Fruit fly (Drosophila melanogaster): ENCODE results near the gene mRpS7.

Gene mRpS7

DNA sequence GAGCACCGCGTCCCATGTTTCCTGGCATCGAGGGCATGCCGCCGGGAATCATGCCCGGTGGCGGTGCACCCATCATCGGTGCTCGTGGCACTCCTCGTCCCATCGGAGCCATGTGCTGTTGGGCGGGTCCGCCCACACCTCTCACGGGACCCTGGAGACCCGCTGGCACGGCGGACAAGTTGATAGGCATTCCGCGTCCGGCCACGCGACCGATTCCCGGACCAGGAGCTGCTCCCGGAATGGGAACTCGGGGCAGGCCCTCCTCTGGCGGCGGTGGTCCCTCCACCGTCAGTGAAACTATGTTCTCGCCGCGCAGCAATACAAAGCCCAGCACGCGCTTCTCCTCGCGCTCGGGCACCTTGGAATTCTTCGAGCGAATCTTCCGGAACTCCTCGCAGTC is 39.1 kb downstream of the mRpS7 start:
- TF ChIP-seq Eip93F (GFP tag; optimal IDR thresholded peaks at IDR 0.05) (no peak), CG32006 (GFP tag; optimal IDR thresholded peaks at IDR 0.05) (no peak), CG11762 (GFP tag; optimal IDR thresholded peaks at IDR 0.05; ENCODE audit: insufficient read depth) (no peak), fkh (GFP tag; optimal IDR thresholded peaks at IDR 0.05) (no peak), CG10631 (GFP tag; optimal IDR thresholded peaks at IDR 0.05) (no peak), Blimp-1 (GFP tag; optimal IDR thresholded peaks at IDR 0.05) (no peak), Ets96B (tag; optimal IDR thresholded peaks at IDR 0.05) (no peak), lz (GFP tag; optimal IDR thresholded peaks at IDR 0.05) (no peak), CG9139 (GFP tag; optimal IDR thresholded peaks at IDR 0.05) (no peak), vri (GFP tag; optimal IDR thresholded peaks at IDR 0.05) (no peak), CG11294 (GFP tag; IDR thresholded peaks at IDR 0.05) (no peak), CG31627 (GFP tag; optimal IDR thresholded peaks at IDR 0.05) (no peak), dsx (GFP tag; optimal IDR thresholded peaks at IDR 0.05; ENCODE audit: poor library complexity, severe bottlenecking) (no peak), CG34406 (GFP tag; optimal IDR thresholded peaks at IDR 0.05) (no peak), esn (GFP tag; optimal IDR thresholded peaks at IDR 0.05) (no peak), CG8319 (GFP tag; optimal IDR thresholded peaks at IDR 0.05) (no peak)

DNA sequence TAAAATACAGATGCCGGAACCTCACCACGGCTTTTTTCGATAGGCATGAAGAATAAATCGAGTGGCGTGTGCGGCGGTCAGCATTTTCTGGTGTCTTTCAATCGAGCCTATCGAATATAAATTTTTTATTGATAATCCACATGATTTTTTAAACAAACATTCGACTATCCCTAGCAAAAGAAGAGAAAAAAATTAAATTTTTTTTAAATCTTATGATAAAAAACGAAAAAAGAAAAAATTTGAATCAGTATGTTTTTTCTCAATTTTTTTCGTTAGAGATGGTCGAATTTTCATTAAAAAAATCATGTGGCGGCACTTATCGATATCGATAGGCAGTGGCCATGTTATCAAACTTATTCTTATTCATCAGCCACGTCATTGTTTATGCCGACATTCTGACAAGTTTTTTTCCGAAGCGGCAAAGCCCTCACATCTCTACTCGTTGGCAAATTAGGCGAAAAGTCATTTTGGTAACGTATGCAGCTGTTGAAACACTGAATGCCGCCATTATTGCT is 40.1 kb downstream of the mRpS7 start, which contains the start of the genes SmB and KdelR:
TSS of gene SmB (minus strand) at position 94 of the 515 bp plus-strand sequence.
TSS of gene KdelR (plus strand) at position 354 of the 515 bp plus-strand sequence.
- TF ChIP-seq lz (GFP tag; optimal IDR thresholded peaks at IDR 0.05) (peak; percentile 34), CG6276 (GFP tag; optimal IDR thresholded peaks at IDR 0.05) (no peak), Eip78C (GFP tag) (peak; percentile 26), CG3032 (tag; optimal IDR thresholded peaks at IDR 0.05) (peak; percentile 13), esn (GFP tag; optimal IDR thresholded peaks at IDR 0.05) (peak; percentile 49), CG1621 (tag; optimal IDR thresholded peaks at IDR 0.05) (peak; percentile 39), fkh (GFP tag; optimal IDR thresholded peaks at IDR 0.05) (peak; percentile 81), Gug (GFP tag; IDR thresholded peaks at IDR 0.05) (no peak)

DNA sequence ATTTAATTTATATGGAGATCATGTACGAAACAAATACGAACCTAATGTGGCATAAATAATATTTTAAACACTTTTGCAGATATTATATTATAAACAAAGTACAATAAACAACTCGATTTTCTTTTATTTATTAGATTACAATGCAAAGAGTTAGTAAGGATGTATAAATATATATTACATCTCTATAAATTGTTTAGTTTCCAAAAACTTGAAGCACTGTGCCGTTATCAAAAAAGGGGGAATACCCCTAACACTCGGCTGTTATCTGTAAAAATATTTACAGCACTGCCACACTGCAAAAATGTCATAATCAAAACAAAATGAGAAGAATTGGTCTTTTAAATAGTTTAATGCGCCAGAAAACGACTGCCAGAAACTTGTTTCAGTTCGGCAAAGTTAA is 42.1 kb downstream of the mRpS7 start, which contains the start of gene CG5188:
TSS of gene CG5188 (plus strand) at position 302 of the 400 bp plus-strand sequence.
- TF ChIP-seq Sox15 (GFP tag; optimal IDR thresholded peaks at IDR 0.05), result peak; percentile 7
- TF ChIP-seq Eip78C (GFP tag), result peak; percentile 82
- TF ChIP-seq esn (GFP tag; optimal IDR thresholded peaks at IDR 0.05), result peak; percentile 64
- TF ChIP-seq cyc (GFP tag; optimal IDR thresholded peaks at IDR 0.05), result peak; percentile 23
- 0 out of 2 replicates have a peak, but pooled peaks have one; percentile 9 for TF ChIP-seq Gug (GFP tag; IDR thresholded peaks at IDR 0.05)
- no peak for TF ChIP-seq svp (GFP tag)
- peak; percentile 35 for TF ChIP-seq CG11762 (GFP tag; optimal IDR thresholded peaks at IDR 0.05; ENCODE audit: insufficient read depth)
- TF ChIP-seq CG6792 (GFP tag; optimal IDR thresholded peaks at IDR 0.05), result peak; percentile 35
- peak; percentile 31; the same call in 1 of the 3 replicates for TF ChIP-seq CG6163 (GFP tag; IDR thresholded peaks at IDR 0.05)
- TF ChIP-seq fd59A (GFP tag; optimal IDR thresholded peaks at IDR 0.05), result no peak
- no peak for TF ChIP-seq CG6276 (GFP tag; optimal IDR thresholded peaks at IDR 0.05)
- TF ChIP-seq topi (GFP tag; optimal IDR thresholded peaks at IDR 0.05), result peak; percentile 45
- peak; percentile 69 for TF ChIP-seq CG15336 (GFP tag; IDR thresholded peaks at IDR 0.05)
- TF ChIP-seq CG8632 (GFP tag; optimal IDR thresholded peaks at IDR 0.05), result no peak
- TF ChIP-seq OdsH (GFP tag; optimal IDR thresholded peaks at IDR 0.05), result peak; percentile 51
- peak in 1 of 2 experiments; percentile 1 for TF ChIP-seq ss (GFP tag; optimal IDR thresholded peaks at IDR 0.05)
- peak; percentile 15 for TF ChIP-seq Hr39 (GFP tag; optimal IDR thresholded peaks at IDR 0.05)
- peak; percentile 65 for TF ChIP-seq lz (GFP tag; optimal IDR thresholded peaks at IDR 0.05)
- peak; percentile 4 for TF ChIP-seq Lpt (GFP tag; optimal IDR thresholded peaks at IDR 0.05)
- no peak for TF ChIP-seq CG3919 (GFP tag; optimal IDR thresholded peaks at IDR 0.05)
- peak; percentile 49 for TF ChIP-seq Ets96B (tag; optimal IDR thresholded peaks at IDR 0.05)
- peak; percentile 16 for TF ChIP-seq CG31627 (GFP tag; optimal IDR thresholded peaks at IDR 0.05)
- TF ChIP-seq CG3032 (tag; optimal IDR thresholded peaks at IDR 0.05), result peak; percentile 52
- TF ChIP-seq acj6 (GFP tag; optimal IDR thresholded peaks at IDR 0.05), result peak; percentile 37
- peak; percentile 22 for TF ChIP-seq Sox14 (GFP tag; optimal IDR thresholded peaks at IDR 0.05)

Data from whole organism, prepupa.